In genomic region chr3L:3785002-3785661, dm6 we compare ENCODE assay signal across 1 fruit fly cellular context.
TF ChIP-seq lines count a peak whose summit lies in the region.

No protein-coding gene starts in this region.

TF ChIP-seq in whole organism, embryonic, 481 proteins besides CTCF, POLR2A, EP300 and RAD21 (continued from another document):
- TF ChIP-seq Asciz (GFP tag; optimal IDR thresholded peaks at IDR 0.05; lab: Kevin White, UChicago) (peak; percentile 77), ssp (GFP tag; IDR thresholded peaks at IDR 0.05; lab: Robert Waterston, UW) (peak; percentile 89), pan (optimal IDR thresholded peaks at IDR 0.05; lab: Kevin White, UChicago) (no peak), pan (GFP tag; optimal IDR thresholded peaks at IDR 0.05 in 1 of 2, IDR thresholded peaks at IDR 0.05 in 1 of 2) (peak in 1 of 2 experiments; percentile 98), CG17385 (GFP tag; optimal IDR thresholded peaks at IDR 0.05; lab: Kevin White, UChicago) (peak; percentile 87), CG16863 (GFP tag; optimal IDR thresholded peaks at IDR 0.05; lab: Kevin White, UChicago) (peak; percentile 96), Lim3 (GFP tag; IDR thresholded peaks at IDR 0.05; lab: Robert Waterston, UW) (peak; percentile 89), gcm (GFP tag; optimal IDR thresholded peaks at IDR 0.05; lab: Kevin White, UChicago) (peak; percentile 90), CG12236 (GFP tag; optimal IDR thresholded peaks at IDR 0.05; lab: Kevin White, UChicago) (peak; percentile 91), corto (GFP tag; optimal IDR thresholded peaks at IDR 0.05; lab: Kevin White, UChicago) (peak; percentile 97), ERR (GFP tag; optimal IDR thresholded peaks at IDR 0.05; lab: Kevin White, UChicago) (peak; percentile 87), Ravus (GFP tag; IDR thresholded peaks at IDR 0.05; lab: Robert Waterston, UW) (peak; percentile 87), CG12071 (GFP tag; optimal IDR thresholded peaks at IDR 0.05; lab: Kevin White, UChicago) (peak; percentile 73), Mrtf (GFP tag; IDR thresholded peaks at IDR 0.05; lab: Robert Waterston, UW) (peak; percentile 94), CG2889 (GFP tag; IDR thresholded peaks at IDR 0.05; lab: Robert Waterston, UW) (peak; percentile 95), CG13775 (GFP tag; optimal IDR thresholded peaks at IDR 0.05; lab: Kevin White, UChicago) (peak; percentile 89), Rfx (GFP tag; IDR thresholded peaks at IDR 0.05; lab: Robert Waterston, UW) (peak; percentile 94), row (GFP tag; IDR thresholded peaks at IDR 0.05; lab: Robert Waterston, UW) (peak; percentile 94), nerfin-1 (tag; optimal IDR thresholded peaks at IDR 0.05; lab: Kevin White, UChicago) (peak; percentile 70), CG15269 (tag; optimal IDR thresholded peaks at IDR 0.05; lab: Kevin White, UChicago) (peak; percentile 94), dmrt11E (tag; optimal IDR thresholded peaks at IDR 0.05; lab: Kevin White, UChicago) (peak; percentile 94), CG14667 (GFP tag; IDR thresholded peaks at IDR 0.05; lab: Robert Waterston, UW) (peak; percentile 94), CG2875 (GFP tag; optimal IDR thresholded peaks at IDR 0.05; lab: Kevin White, UChicago) (peak; percentile 93), Ets97D (GFP tag; optimal IDR thresholded peaks at IDR 0.05; lab: Kevin White, UChicago) (peak; percentile 79), CG7786 (GFP tag; optimal IDR thresholded peaks at IDR 0.05; lab: Kevin White, UChicago) (peak; percentile 95), CG10979 (tag; optimal IDR thresholded peaks at IDR 0.05; lab: Kevin White, UChicago) (peak; percentile 87), CG17361 (GFP tag; IDR thresholded peaks at IDR 0.05; lab: Robert Waterston, UW) (peak; percentile 86), dpn (GFP tag; optimal IDR thresholded peaks at IDR 0.05; lab: Kevin White, UChicago) (peak; percentile 94 to 97), CG6272 (GFP tag; IDR thresholded peaks at IDR 0.05; lab: Robert Waterston, UW) (peak; percentile 95), sd (tag; optimal IDR thresholded peaks at IDR 0.05; lab: Kevin White, UChicago) (peak; percentile 78), CG11695 (GFP tag; IDR thresholded peaks at IDR 0.05; lab: Robert Waterston, UW) (peak; percentile 96), ttk (GFP tag; IDR thresholded peaks at IDR 0.05; lab: Robert Waterston, UW) (peak; percentile 96), CG32772 (GFP tag; IDR thresholded peaks at IDR 0.05; lab: Robert Waterston, UW) (peak; percentile 97), scrt (GFP tag; optimal IDR thresholded peaks at IDR 0.05; lab: Kevin White, UChicago) (peak; percentile 63), CG3995 (GFP tag; optimal IDR thresholded peaks at IDR 0.05; lab: Kevin White, UChicago) (peak; percentile 19), Bteb2 (GFP tag; optimal IDR thresholded peaks at IDR 0.05; lab: Kevin White, UChicago) (peak; percentile 90)
TF ChIP-seq in whole organism, embryonic: peak in this region for 432.
